Worm (Caenorhabditis elegans) whole organism, L4 larva: ENCODE results near the gene pcyt-1.

ENCODE experiments used
- aha-1 ChIP-seq: fragments of 150-350 bp; peaks from one replicate; lab custom pipeline; 2014; ENCODE audit warnings: missing biosample characterization, missing genetic modification characterization
- egl-27 ChIP-seq: sonication (generic microtip); optimal IDR thresholded peaks from 3 replicates; lab custom pipeline; 2017; ENCODE audit warnings: missing biosample characterization, missing genetic modification reagents, missing genetic modification characterization
- unc-62 ChIP-seq, 3 experiments: fragments of 150-350 bp in 1 of 3; sonication (generic microtip); optimal IDR thresholded peaks in 2 of 3; peaks in 1 of 3; 1 replicate in 1 of 3; 2 replicates in 2 of 3; lab custom pipeline; 2014 to 2017; ENCODE audit warnings: missing biosample characterization in 3 of 3, missing genetic modification characterization in 3 of 3, missing genetic modification reagents in 3 of 3, missing genotype in 1 of 3

DNA sequence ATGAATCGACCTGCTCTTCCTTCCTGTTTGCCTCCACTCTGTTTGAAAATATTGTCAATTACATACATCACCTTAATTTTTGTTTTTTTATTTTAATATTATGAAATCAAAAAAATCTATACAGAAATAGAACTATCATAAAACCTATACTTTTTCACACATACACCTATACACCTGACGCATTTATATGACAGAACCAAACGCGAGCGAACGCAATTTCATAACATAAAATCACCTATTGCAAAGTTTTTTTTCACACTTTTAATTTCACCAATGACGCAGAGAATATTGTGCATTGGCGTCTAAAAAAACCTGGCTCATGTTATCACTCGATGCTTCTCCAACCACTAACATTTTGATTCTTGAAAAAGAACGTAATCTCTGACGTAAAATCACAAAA is 10.2 kb upstream of the pcyt-1 start:
- TF ChIP-seq unc-62 (GFP tag; optimal IDR thresholded peaks at IDR 0.05 in 1 of 2; lab: Kevin White, UChicago) (no peak), unc-62 (tag; optimal IDR thresholded peaks at IDR 0.05; lab: Kevin White, UChicago) (no peak), aha-1 (tag; lab: Kevin White, UChicago) (no peak), egl-27 (no peak)
